Worm (Caenorhabditis elegans): Measurements from ENCODE around the gene T21B4.15.

- TF ChIP-seq klf-2 (GFP tag; conservative IDR thresholded peaks at IDR 0.05) (no peak), T22C8.4 (GFP tag; IDR thresholded peaks at IDR 0.05) (no peak), ztf-29 (GFP tag; IDR thresholded peaks at IDR 0.05) (no peak), med-1 (GFP tag; optimal IDR thresholded peaks at IDR 0.05; ENCODE audit: insufficient read depth) (no peak), cog-1 (tag; optimal IDR thresholded peaks at IDR 0.05) (no peak), ztf-23 (GFP tag; IDR thresholded peaks at IDR 0.05) (no peak)
Observed at ce11 chrII:12516313-12516712, 26.3 kb downstream of the T21B4.15 start, which contains the start of gene srh-61.
